Worm (Caenorhabditis elegans) whole organism, L4 larva: ENCODE results near the gene cyp-13A6.

Experiments used
- Y5F2A.4 ChIP-seq: fragments of 200-800 bp; sonication (Bioruptor generic); optimal IDR thresholded peaks from 2 replicates; lab custom pipeline; 2018; ENCODE audit warnings: mild to moderate bottlenecking, missing genetic modification characterization, missing compliant biosample characterization
- ama-1 ChIP-seq: fragments of 150-350 bp; optimal IDR thresholded peaks from 2 replicates; lab custom pipeline; 2014; ENCODE audit warnings: inconsistent platforms, mixed read lengths
- snpc-4 ChIP-seq: fragments of 150-350 bp; optimal IDR thresholded peaks from 2 replicates; lab custom pipeline; 2014; ENCODE audit warnings: missing biosample characterization, missing genetic modification characterization

DNA sequence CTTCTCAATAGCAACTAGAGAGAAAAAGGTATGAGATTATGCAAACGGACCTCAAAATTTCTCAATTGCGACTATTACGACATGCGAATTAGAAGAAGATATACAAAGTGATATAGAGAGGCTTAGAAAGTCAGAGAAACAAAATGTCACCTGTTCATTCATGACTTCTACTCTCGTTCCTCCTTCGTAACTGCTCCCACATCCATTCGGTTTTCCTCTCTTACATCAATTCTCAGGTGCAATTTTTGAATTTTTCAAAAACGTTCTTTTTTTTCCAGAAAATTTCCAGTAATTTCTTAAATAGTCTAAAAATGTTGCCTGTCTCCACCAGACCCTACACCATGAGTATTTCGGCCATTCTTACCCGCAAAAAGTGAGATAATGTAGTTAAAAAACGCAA lies 37.9 kb downstream of the cyp-13A6 start:
- no peak for TF ChIP-seq ama-1 (lab: Kevin White, UChicago)
- no peak for TF ChIP-seq snpc-4
- TF ChIP-seq Y5F2A.4 (GFP tag; lab: Kevin White, UChicago): no peak
